Worm (Caenorhabditis elegans) whole organism, young adult: ENCODE data around the gene C25H3.11.

Experiments
- B0035.1 ChIP-seq: sonication (generic microtip); optimal IDR thresholded peaks from 2 replicates; lab custom pipeline; 2016; ENCODE audit warnings: missing genetic modification characterization, mild to moderate bottlenecking, missing compliant biosample characterization, missing genotype, missing genetic modification reagents
- Y53F4B.3 ChIP-seq: fragments of 200-800 bp; sonication (Bioruptor generic); IDR thresholded peaks from 2 replicates; pipeline ENCODE4 v1.3.6; 2022; ENCODE audit warnings: missing genetic modification reagents, missing genetic modification characterization, missing compliant biosample characterization
- dox-1 ChIP-seq: fragments of 200-800 bp; sonication (Bioruptor generic); IDR thresholded peaks from 2 replicates; pipeline ENCODE4 v1.3.6; 2022; ENCODE audit warnings: missing genetic modification reagents, missing genetic modification characterization, missing compliant biosample characterization
- ets-4 ChIP-seq: fragments of 200-800 bp; sonication (Bioruptor generic); optimal IDR thresholded peaks from 2 replicates; lab custom pipeline; 2018; ENCODE audit warnings: mild to moderate bottlenecking, missing genetic modification characterization, missing compliant biosample characterization
- hlh-12 ChIP-seq: sonication (generic microtip); optimal IDR thresholded peaks from 2 replicates; lab custom pipeline; 2016; ENCODE audit warnings: missing genetic modification characterization, missing compliant biosample characterization
- repo-1 ChIP-seq: sonication (generic microtip); optimal IDR thresholded peaks from 2 replicates; lab custom pipeline; 2017; ENCODE audit warnings: mild to moderate bottlenecking, missing genetic modification characterization, missing compliant biosample characterization
- sdz-38 ChIP-seq: sonication (generic microtip); optimal IDR thresholded peaks from 2 replicates; lab custom pipeline; 2016; ENCODE audit warnings: missing genotype, missing genetic modification characterization, missing compliant biosample characterization
- snpc-4 ChIP-seq, 5 experiments: fragments of 150-350 bp in 1 of 5; sonication (generic microtip) in 4 of 5; optimal IDR thresholded peaks; 2 replicates each; lab custom pipeline; 2014 to 2018; ENCODE audit warnings: missing genetic modification characterization in 5 of 5, missing biosample characterization in 3 of 5, antibody characterized with exemption in 2 of 5, mild to moderate bottlenecking in 2 of 5, missing compliant biosample characterization in 2 of 5, missing genotype in 2 of 5, moderate library complexity in 2 of 5, missing genetic modification reagents in 1 of 5

ce11 chrII:5665991-5666390, 22.8 kb downstream of the C25H3.11 start, which contains the start of gene C25H3.16:
- no peak for TF ChIP-seq hlh-12
- TF ChIP-seq snpc-4 (GFP tag; optimal IDR thresholded peaks at IDR 0.05; lab: Kevin White, UChicago), result no peak
- no peak for TF ChIP-seq snpc-4 (tag; optimal IDR thresholded peaks at IDR 0.05; lab: Kevin White, UChicago)
- TF ChIP-seq Y53F4B.3, result no peak
- TF ChIP-seq ets-4 (GFP tag; lab: Kevin White, UChicago), result no peak
- TF ChIP-seq sdz-38 (tag; lab: Kevin White, UChicago), result no peak
- TF ChIP-seq B0035.1, result no peak
- no peak for TF ChIP-seq dox-1 (GFP tag; lab: Robert Waterston, UW)
- TF ChIP-seq repo-1 (tag; lab: Kevin White, UChicago), result no peak
